Worm (Caenorhabditis elegans) whole organism, L4 larva: ENCODE results near the gene pqm-1.

Source experiments
- D1046.2 ChIP-seq: fragments of 200-800 bp; sonication (Bioruptor generic); IDR thresholded peaks from 2 replicates; pipeline ENCODE4 v1.3.6; 2022; ENCODE audit warnings: missing genetic modification characterization, missing compliant biosample characterization
- F10B5.3 ChIP-seq: sonication (generic microtip); optimal IDR thresholded peaks from 2 replicates; lab custom pipeline; 2016; ENCODE audit warnings: mild to moderate bottlenecking, missing genetic modification characterization, missing compliant biosample characterization
- F49E8.2 ChIP-seq: sonication (generic microtip); optimal IDR thresholded peaks from 2 replicates; lab custom pipeline; 2016; ENCODE audit warnings: missing compliant biosample characterization, mild to moderate bottlenecking, missing genetic modification characterization, borderline replicate concordance
- T26A8.4 ChIP-seq: fragments of 200-800 bp; sonication (Bioruptor generic); IDR thresholded peaks from 2 replicates; pipeline ENCODE4 v1.3.6; 2022; ENCODE audit warnings: missing genetic modification characterization, missing compliant biosample characterization
- Y5F2A.4 ChIP-seq: fragments of 200-800 bp; sonication (Bioruptor generic); optimal IDR thresholded peaks from 2 replicates; lab custom pipeline; 2018; ENCODE audit warnings: mild to moderate bottlenecking, missing genetic modification characterization, missing compliant biosample characterization
- ZK546.5 ChIP-seq, 2 experiments: sonication (generic microtip); optimal IDR thresholded peaks; 2 replicates each; lab custom pipeline; 2017; ENCODE audit warnings: missing biosample characterization in 2 of 2, missing genetic modification characterization in 2 of 2
- aly-2 ChIP-seq: sonication (generic microtip); optimal IDR thresholded peaks from 2 replicates; lab custom pipeline; 2018; ENCODE audit warnings: missing biosample characterization, missing genetic modification characterization
- ama-1 ChIP-seq: fragments of 150-350 bp; optimal IDR thresholded peaks from 2 replicates; lab custom pipeline; 2014; ENCODE audit warnings: inconsistent platforms, mixed read lengths
- attf-4 ChIP-seq: sonication (generic microtip); optimal IDR thresholded peaks from 3 replicates; lab custom pipeline; 2017; ENCODE audit warnings: missing biosample characterization, missing genetic modification characterization
- ceh-32 ChIP-seq: sonication (generic microtip); optimal IDR thresholded peaks from 2 replicates; lab custom pipeline; 2016; ENCODE audit warnings: mild to moderate bottlenecking, missing genetic modification characterization, missing compliant biosample characterization; ENCODE audit not compliant: poor library complexity
- ceh-44 ChIP-seq: fragments of 200-800 bp; sonication (Bioruptor generic); IDR thresholded peaks from 2 replicates; pipeline ENCODE4 v1.3.6; 2022; ENCODE audit warnings: missing genetic modification reagents, missing genetic modification characterization, missing compliant biosample characterization
- ces-1 ChIP-seq: fragments of 150-350 bp; sonication (generic microtip); optimal IDR thresholded peaks from 4 replicates; lab custom pipeline; 2014; ENCODE audit warnings: missing biosample characterization, missing genetic modification reagents, missing genetic modification characterization
- ctbp-1 ChIP-seq: fragments of 200-800 bp; sonication (Bioruptor generic); IDR thresholded peaks from 2 replicates; pipeline ENCODE4 v1.3.6; 2022; ENCODE audit warnings: missing genetic modification reagents, missing genetic modification characterization, missing compliant biosample characterization
- daf-16 ChIP-seq, 3 experiments: sonication (generic microtip); optimal IDR thresholded peaks; 2 replicates each; lab custom pipeline; 2016 to 2017; ENCODE audit warnings: missing genetic modification characterization in 3 of 3, missing genetic modification reagents in 3 of 3, mild to moderate bottlenecking in 2 of 3, missing compliant biosample characterization in 2 of 3, missing biosample characterization in 1 of 3, moderate library complexity in 1 of 3
- daf-8 ChIP-seq: fragments of 200-800 bp; sonication (Bioruptor generic); IDR thresholded peaks from 2 replicates; pipeline ENCODE4 v1.3.6; 2022; ENCODE audit warnings: missing genetic modification characterization, missing compliant biosample characterization
- dmd-6 ChIP-seq: fragments of 200-800 bp; sonication (Bioruptor generic); IDR thresholded peaks from 2 replicates; pipeline ENCODE4 v1.3.6; 2022; ENCODE audit warnings: missing genetic modification reagents, missing genetic modification characterization, missing compliant biosample characterization
- dmd-8 ChIP-seq: fragments of 200-800 bp; sonication (Bioruptor generic); IDR thresholded peaks from 2 replicates; pipeline ENCODE4 v1.3.6; 2022; ENCODE audit warnings: missing genetic modification characterization, missing compliant biosample characterization
- duxl-1 ChIP-seq: sonication (generic microtip); optimal IDR thresholded peaks from 2 replicates; lab custom pipeline; 2016; ENCODE audit warnings: mild to moderate bottlenecking, missing genetic modification characterization, moderate library complexity, missing compliant biosample characterization; ENCODE audit not compliant: poor library complexity
- egl-43 ChIP-seq: fragments of 200-800 bp; sonication (Bioruptor generic); IDR thresholded peaks from 2 replicates; pipeline ENCODE4 v1.3.6; 2022; ENCODE audit warnings: missing genetic modification reagents, missing genetic modification characterization, missing compliant biosample characterization
- fkh-10 ChIP-seq: fragments of 150-350 bp; optimal IDR thresholded peaks from 2 replicates; lab custom pipeline; 2014; ENCODE audit warnings: missing biosample characterization, missing genetic modification reagents, missing genetic modification characterization
- gei-8 ChIP-seq: fragments of 200-800 bp; sonication (Bioruptor generic); optimal IDR thresholded peaks from 2 replicates; lab custom pipeline; 2018; ENCODE audit warnings: mild to moderate bottlenecking, missing genetic modification characterization, missing compliant biosample characterization
- hif-1 ChIP-seq, 2 experiments: sonication (generic microtip); optimal IDR thresholded peaks; 2 replicates each; lab custom pipeline; 2016 to 2017; ENCODE audit warnings: missing compliant biosample characterization in 2 of 2, missing genetic modification characterization in 2 of 2, missing genetic modification reagents in 2 of 2, missing genotype in 2 of 2, mild to moderate bottlenecking in 1 of 2
- hmg-1.1 ChIP-seq: fragments of 200-800 bp; sonication (Bioruptor generic); IDR thresholded peaks from 2 replicates; pipeline ENCODE4 v1.3.6; 2022; ENCODE audit warnings: missing genetic modification reagents, missing genetic modification characterization, missing compliant biosample characterization
- lim-7 ChIP-seq: fragments of 200-800 bp; sonication (Bioruptor generic); IDR thresholded peaks from 2 replicates; pipeline ENCODE4 v1.3.6; 2022; ENCODE audit warnings: missing genetic modification characterization, missing compliant biosample characterization
- lin-13 ChIP-seq: fragments of 150-350 bp; optimal IDR thresholded peaks from 2 replicates; lab custom pipeline; 2014; ENCODE audit warnings: missing biosample characterization, missing genetic modification reagents, missing genetic modification characterization
- lin-15B ChIP-seq: fragments of 150-350 bp; sonication (generic microtip); optimal IDR thresholded peaks from 3 replicates; lab custom pipeline; 2014; ENCODE audit warnings: missing biosample characterization, missing genetic modification characterization
- lin-38 ChIP-seq: fragments of 200-800 bp; sonication (Bioruptor generic); IDR thresholded peaks from 2 replicates; pipeline ENCODE4 v1.3.6; 2022; ENCODE audit warnings: missing genetic modification reagents, missing genetic modification characterization, missing compliant biosample characterization
- lin-39 ChIP-seq: fragments of 150-350 bp; optimal IDR thresholded peaks from 2 replicates; lab custom pipeline; 2014; ENCODE audit warnings: missing biosample characterization, missing genetic modification reagents, missing genetic modification characterization
- lsy-2 ChIP-seq, 2 experiments: fragments of 150-350 bp in 1 of 2; sonication (generic microtip) in 1 of 2; optimal IDR thresholded peaks; 2 replicates each; lab custom pipeline; 2014 to 2017; ENCODE audit warnings: missing biosample characterization in 2 of 2, missing genetic modification characterization in 2 of 2
- mdl-1 ChIP-seq, 2 experiments: fragments of 150-350 bp in 1 of 2; sonication (generic microtip) in 1 of 2; optimal IDR thresholded peaks; 2 replicates each; lab custom pipeline; 2014 to 2017; ENCODE audit warnings: missing biosample characterization in 2 of 2, missing genetic modification characterization in 2 of 2
- nhr-11 ChIP-seq: fragments of 150-350 bp; optimal IDR thresholded peaks from 2 replicates; lab custom pipeline; 2014; ENCODE audit warnings: missing biosample characterization, missing genetic modification characterization
- nhr-237 ChIP-seq: sonication (generic microtip); optimal IDR thresholded peaks from 2 replicates; lab custom pipeline; 2017; ENCODE audit warnings: missing biosample characterization, missing genetic modification characterization
- nhr-25 ChIP-seq: sonication (generic microtip); optimal IDR thresholded peaks from 2 replicates; lab custom pipeline; 2017; ENCODE audit warnings: missing genetic modification characterization, mild to moderate bottlenecking, missing compliant biosample characterization, antibody characterized with exemption, moderate library complexity, borderline replicate concordance; ENCODE audit not compliant: insufficient read depth
- nhr-41 ChIP-seq: fragments of 200-800 bp; sonication (Bioruptor generic); IDR thresholded peaks from 2 replicates; pipeline ENCODE4 v1.3.6; 2022; ENCODE audit warnings: missing genetic modification reagents, missing genetic modification characterization, missing compliant biosample characterization
- nhr-48 ChIP-seq: sonication (generic microtip); optimal IDR thresholded peaks from 2 replicates; lab custom pipeline; 2016; ENCODE audit warnings: mild to moderate bottlenecking, missing genetic modification characterization, missing compliant biosample characterization
- nhr-77 ChIP-seq: fragments of 150-350 bp; optimal IDR thresholded peaks from 2 replicates; lab custom pipeline; 2014; ENCODE audit warnings: missing biosample characterization, missing genetic modification characterization
- php-3 ChIP-seq: fragments of 200-800 bp; sonication (Bioruptor generic); IDR thresholded peaks from 2 replicates; pipeline ENCODE4 v1.3.6; 2022; ENCODE audit warnings: missing genetic modification reagents, missing genetic modification characterization, missing compliant biosample characterization
- saeg-2 ChIP-seq: fragments of 200-800 bp; sonication (Bioruptor generic); IDR thresholded peaks from 2 replicates; pipeline ENCODE4 v1.3.6; 2022; ENCODE audit warnings: missing genetic modification reagents, missing genetic modification characterization, missing compliant biosample characterization
- skn-1 ChIP-seq: fragments of 150-350 bp; optimal IDR thresholded peaks from 2 replicates; lab custom pipeline; 2014; ENCODE audit warnings: missing biosample characterization, missing genetic modification characterization
- snpc-4 ChIP-seq: fragments of 150-350 bp; optimal IDR thresholded peaks from 2 replicates; lab custom pipeline; 2014; ENCODE audit warnings: missing biosample characterization, missing genetic modification characterization
- tag-97 ChIP-seq: fragments of 200-800 bp; sonication (Bioruptor generic); IDR thresholded peaks from 2 replicates; pipeline ENCODE4 v1.3.6; 2022; ENCODE audit warnings: missing genetic modification characterization, missing compliant biosample characterization
- unc-130 ChIP-seq: sonication (generic microtip); optimal IDR thresholded peaks from 2 replicates; lab custom pipeline; 2016; ENCODE audit warnings: missing genetic modification reagents, missing genetic modification characterization, missing compliant biosample characterization
- unc-39 ChIP-seq: sonication (generic microtip); optimal IDR thresholded peaks from 2 replicates; lab custom pipeline; 2017; ENCODE audit warnings: missing biosample characterization, missing genetic modification characterization
- unc-62 ChIP-seq, 3 experiments: fragments of 150-350 bp in 1 of 3; sonication (generic microtip); optimal IDR thresholded peaks in 2 of 3; peaks in 1 of 3; 1 replicate in 1 of 3; 2 replicates in 2 of 3; lab custom pipeline; 2014 to 2017; ENCODE audit warnings: missing biosample characterization in 3 of 3, missing genetic modification characterization in 3 of 3, missing genetic modification reagents in 3 of 3, missing genotype in 1 of 3
- zag-1 ChIP-seq: fragments of 150-350 bp; optimal IDR thresholded peaks from 2 replicates; lab custom pipeline; 2014; ENCODE audit warnings: missing biosample characterization, missing genetic modification characterization
- zip-2 ChIP-seq: fragments of 150-350 bp; optimal IDR thresholded peaks from 2 replicates; lab custom pipeline; 2014; ENCODE audit warnings: missing biosample characterization, missing genetic modification characterization

The pqm-1 gene

ce11 chrII:11170495-11170894 lies 18.1 kb upstream of the pqm-1 start:
- TF ChIP-seq lin-38 = peak; percentile 61

ce11 chrII:11168893-11169292 lies 16.5 kb upstream of the pqm-1 start:
- TF ChIP-seq lin-38 = peak; percentile 87

ce11 chrII:11167039-11167438 lies 14.6 kb upstream of the pqm-1 start:
- TF ChIP-seq ceh-32 (tag; lab: Kevin White, UChicago) = no peak
- no peak for TF ChIP-seq unc-39 (tag; lab: Kevin White, UChicago)
- TF ChIP-seq nhr-77 = no peak
- no peak for TF ChIP-seq zag-1 (tag; lab: Kevin White, UChicago)
- TF ChIP-seq Y5F2A.4 (GFP tag; lab: Kevin White, UChicago) = no peak
- TF ChIP-seq F10B5.3 (tag; lab: Kevin White, UChicago) = peak; percentile 74
- TF ChIP-seq aly-2 (tag; lab: Kevin White, UChicago) = peak; percentile 15
- TF ChIP-seq nhr-237 (tag; lab: Kevin White, UChicago) = no peak
- TF ChIP-seq skn-1 (tag; lab: Kevin White, UChicago) = no peak
- TF ChIP-seq hmg-1.1 = peak; percentile 60; the same call in 1 of the 2 replicates
- no peak for TF ChIP-seq zip-2 (tag; lab: Kevin White, UChicago)
- peak; percentile 18; the same call in 1 of the 2 replicates for TF ChIP-seq ceh-44 (GFP tag; lab: Robert Waterston, UW)
- TF ChIP-seq tag-97 = no peak
- TF ChIP-seq php-3 (GFP tag; lab: Robert Waterston, UW) = 0 out of 2 replicates have a peak, but pooled peaks have one; percentile 27
- TF ChIP-seq unc-62 (GFP tag; optimal IDR thresholded peaks at IDR 0.05 in 1 of 2; lab: Kevin White, UChicago) = no peak
- no peak for TF ChIP-seq unc-62 (tag; optimal IDR thresholded peaks at IDR 0.05; lab: Kevin White, UChicago)
- peak; percentile 85 for TF ChIP-seq egl-43 (GFP tag; lab: Robert Waterston, UW)
- no peak for TF ChIP-seq attf-4 (tag; lab: Kevin White, UChicago)
- TF ChIP-seq D1046.2 = 0 out of 2 replicates have a peak, but pooled peaks have one; percentile 49
- no peak for TF ChIP-seq nhr-41 (GFP tag; lab: Robert Waterston, UW)
- TF ChIP-seq fkh-10 (GFP tag; lab: Kevin White, UChicago) = no peak
- peak; percentile 36; the same call in 1 of the 2 replicates for TF ChIP-seq lim-7 (GFP tag; lab: Robert Waterston, UW)
- TF ChIP-seq hif-1 (tag; optimal IDR thresholded peaks at IDR 0.05; lab: Kevin White, UChicago) = peak in 1 of 2 experiments; percentile 11
- TF ChIP-seq lin-39 (tag; lab: Kevin White, UChicago) = no peak
- TF ChIP-seq ZK546.5 (tag; optimal IDR thresholded peaks at IDR 0.05; lab: Kevin White, UChicago) = no peak
- TF ChIP-seq duxl-1 (tag; lab: Kevin White, UChicago) = peak; percentile 55
- peak; percentile 92 for TF ChIP-seq snpc-4 (tag; lab: Kevin White, UChicago)
- peak; percentile 96 for TF ChIP-seq ama-1
- peak; percentile 49 for TF ChIP-seq lin-13 (GFP tag; lab: Kevin White, UChicago)
- peak; percentile 91 for TF ChIP-seq F49E8.2 (tag; lab: Kevin White, UChicago)
- 0 out of 2 replicates have a peak, but pooled peaks have one; percentile 32 for TF ChIP-seq ctbp-1
- 0 out of 2 replicates have a peak, but pooled peaks have one; percentile 47 for TF ChIP-seq saeg-2 (GFP tag; lab: Robert Waterston, UW)
- TF ChIP-seq gei-8 (GFP tag; lab: Kevin White, UChicago) = no peak
- TF ChIP-seq unc-130 = peak; percentile 78
- peak; percentile 53 to 79 for TF ChIP-seq daf-16 (GFP tag; optimal IDR thresholded peaks at IDR 0.05; lab: Kevin White, UChicago)
- peak; percentile 45 for TF ChIP-seq daf-16 (tag; optimal IDR thresholded peaks at IDR 0.05; lab: Kevin White, UChicago)
- TF ChIP-seq nhr-25 (tag; lab: Kevin White, UChicago) = peak; percentile 73
- no peak for TF ChIP-seq lin-15B (tag; lab: Kevin White, UChicago)
- TF ChIP-seq mdl-1 (tag; optimal IDR thresholded peaks at IDR 0.05; lab: Kevin White, UChicago) = peak; percentile 13 to 24
- peak in 1 of 2 experiments; percentile 61 for TF ChIP-seq lsy-2 (tag; optimal IDR thresholded peaks at IDR 0.05; lab: Kevin White, UChicago)
- TF ChIP-seq daf-8 (GFP tag; lab: Robert Waterston, UW) = no peak
- TF ChIP-seq ces-1 (GFP tag; lab: Kevin White, UChicago) = no peak
- 0 out of 2 replicates have a peak, but pooled peaks have one; percentile 26 for TF ChIP-seq dmd-8 (GFP tag; lab: Robert Waterston, UW)
- TF ChIP-seq T26A8.4 (GFP tag; lab: Robert Waterston, UW) = peak; percentile 92
- TF ChIP-seq dmd-6 (GFP tag; lab: Robert Waterston, UW) = peak; percentile 50
- peak; percentile 51 for TF ChIP-seq nhr-48
- peak; percentile 9 for TF ChIP-seq nhr-11 (tag; lab: Kevin White, UChicago)
